ENCODE assay signal across 4 worm cellular contexts in the genomic region with DNA sequence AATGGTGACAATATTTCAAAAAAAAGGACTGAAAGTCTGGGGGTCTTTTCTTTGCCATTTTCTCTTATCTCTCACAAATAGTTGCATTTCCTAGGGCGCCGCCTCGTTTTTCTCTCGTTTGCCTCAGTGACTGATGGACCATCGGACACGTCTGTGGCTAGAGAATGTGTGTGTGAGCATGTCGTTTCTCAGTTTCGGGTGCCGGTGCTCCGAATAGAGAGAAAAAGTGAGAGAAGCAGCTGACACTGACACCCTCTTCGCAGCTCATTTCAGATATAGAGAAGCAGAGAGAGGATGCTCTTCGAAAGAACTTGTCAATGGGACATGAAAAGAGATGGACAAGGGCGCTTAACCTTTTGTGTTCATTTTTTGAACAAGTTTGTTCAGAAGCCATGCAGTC.
TF ChIP-seq lines count a peak whose summit lies in the region.

No protein-coding gene starts in this region.

TF ChIP-seq in whole organism, L1 larva, 84 proteins besides CTCF, POLR2A, EP300 and RAD21 (continued from another document):
- TF ChIP-seq sox-4 (tag; optimal IDR thresholded peaks at IDR 0.05; lab: Kevin White, UChicago) (no peak), fos-1 (tag; optimal IDR thresholded peaks at IDR 0.05; lab: Kevin White, UChicago) (no peak), ztf-11 (tag; optimal IDR thresholded peaks at IDR 0.05; lab: Kevin White, UChicago) (no peak), unc-86 (tag; optimal IDR thresholded peaks at IDR 0.05; lab: Kevin White, UChicago) (no peak), mef-2 (tag; optimal IDR thresholded peaks at IDR 0.05; lab: Kevin White, UChicago) (no peak), nhr-19 (GFP tag; conservative IDR thresholded peaks at IDR 0.05; lab: Robert Waterston, UW) (no peak), lsy-2 (tag; optimal IDR thresholded peaks at IDR 0.05; lab: Kevin White, UChicago) (peak in 1 of 2 experiments; percentile 48), C04F5.9 (tag; optimal IDR thresholded peaks at IDR 0.05; lab: Kevin White, UChicago) (no peak), lin-14 (GFP tag; optimal IDR thresholded peaks at IDR 0.05; lab: Kevin White, UChicago) (peak; percentile 88), nhr-84 (tag; optimal IDR thresholded peaks at IDR 0.05; lab: Kevin White, UChicago) (no peak), ceh-88 (GFP tag; IDR thresholded peaks at IDR 0.05; lab: Robert Waterston, UW) (no peak), snu-23 (GFP tag; optimal IDR thresholded peaks at IDR 0.05; lab: Kevin White, UChicago) (peak; percentile 15), nhr-12 (tag; optimal IDR thresholded peaks at IDR 0.05; lab: Kevin White, UChicago) (no peak), grh-1 (GFP tag; IDR thresholded peaks at IDR 0.05; lab: Robert Waterston, UW) (no peak), isw-1 (GFP tag; IDR thresholded peaks at IDR 0.05; lab: Robert Waterston, UW) (no peak), aly-2 (tag; optimal IDR thresholded peaks at IDR 0.05; lab: Kevin White, UChicago) (no peak), pax-3 (tag; optimal IDR thresholded peaks at IDR 0.05; lab: Kevin White, UChicago) (no peak), nhr-85 (tag; lab: Kevin White, UChicago) (no peak), irx-1 (tag; optimal IDR thresholded peaks at IDR 0.05; lab: Kevin White, UChicago) (no peak), sup-37 (GFP tag; optimal IDR thresholded peaks at IDR 0.05; lab: Kevin White, UChicago) (no peak), unc-98 (GFP tag; IDR thresholded peaks at IDR 0.05; lab: Robert Waterston, UW) (no peak), skn-1 (tag; optimal IDR thresholded peaks at IDR 0.05; lab: Kevin White, UChicago) (no peak), xbp-1 (tag; optimal IDR thresholded peaks at IDR 0.05; lab: Kevin White, UChicago) (no peak), fkh-8 (tag; optimal IDR thresholded peaks at IDR 0.05; lab: Kevin White, UChicago) (no peak), rnt-1 (tag; optimal IDR thresholded peaks at IDR 0.05; lab: Kevin White, UChicago) (peak; percentile 63), jun-1 (tag; optimal IDR thresholded peaks at IDR 0.05; lab: Kevin White, UChicago) (no peak), F16B12.6 (tag; optimal IDR thresholded peaks at IDR 0.05; lab: Kevin White, UChicago) (no peak), zip-4 (GFP tag; optimal IDR thresholded peaks at IDR 0.05; lab: Kevin White, UChicago) (no peak), mep-1 (tag; optimal IDR thresholded peaks at IDR 0.05; lab: Kevin White, UChicago) (no peak), Y116A8C.19 (tag; optimal IDR thresholded peaks at IDR 0.05; lab: Kevin White, UChicago; ENCODE audit: borderline replicate concordance) (no peak), efl-1 (optimal IDR thresholded peaks at IDR 0.05; lab: Kevin White, UChicago) (peak in 1 of 2 experiments; percentile 22), efl-1 (GFP tag; optimal IDR thresholded peaks at IDR 0.05 in 1 of 2; lab: Kevin White, UChicago) (no peak), nhr-28 (tag; optimal IDR thresholded peaks at IDR 0.05; lab: Kevin White, UChicago) (no peak), nhr-90 (tag; optimal IDR thresholded peaks at IDR 0.05; lab: Kevin White, UChicago; ENCODE audit: poor library complexity) (no peak)

TF ChIP-seq in whole organism, L2 larva, 48 proteins besides CTCF, POLR2A, EP300 and RAD21 (continued from another document):
- no peak for TF ChIP-seq aly-2 (tag; optimal IDR thresholded peaks at IDR 0.05; lab: Kevin White, UChicago)
- TF ChIP-seq nhr-25 (tag; optimal IDR thresholded peaks at IDR 0.05; lab: Kevin White, UChicago), result no peak
- no peak for TF ChIP-seq mbf-1 (tag; optimal IDR thresholded peaks at IDR 0.05; lab: Kevin White, UChicago)
- TF ChIP-seq skn-1 (tag; optimal IDR thresholded peaks at IDR 0.05; lab: Kevin White, UChicago), result no peak
- TF ChIP-seq fos-1 (tag; optimal IDR thresholded peaks at IDR 0.05; lab: Kevin White, UChicago), result no peak
- no peak for TF ChIP-seq nhr-237 (tag; optimal IDR thresholded peaks at IDR 0.05; lab: Kevin White, UChicago)
- peak; percentile 18 for TF ChIP-seq F13H6.1 (tag; optimal IDR thresholded peaks at IDR 0.05; lab: Kevin White, UChicago)
- no peak for TF ChIP-seq nhr-6 (tag; optimal IDR thresholded peaks at IDR 0.05; lab: Kevin White, UChicago)
- no peak for TF ChIP-seq alr-1 (tag; optimal IDR thresholded peaks at IDR 0.05; lab: Kevin White, UChicago)
- peak; percentile 48 for TF ChIP-seq nhr-129 (tag; optimal IDR thresholded peaks at IDR 0.05; lab: Kevin White, UChicago)
- no peak for TF ChIP-seq lin-13 (GFP tag; optimal IDR thresholded peaks at IDR 0.05; lab: Kevin White, UChicago)
- no peak for TF ChIP-seq unc-62 (GFP tag; optimal IDR thresholded peaks at IDR 0.05; lab: Kevin White, UChicago)
- TF ChIP-seq peb-1 (tag; optimal IDR thresholded peaks at IDR 0.05; lab: Kevin White, UChicago), result no peak
- TF ChIP-seq sma-9 (GFP tag; optimal IDR thresholded peaks at IDR 0.05; lab: Kevin White, UChicago), result no peak
- no peak for TF ChIP-seq sma-9 (tag; optimal IDR thresholded peaks at IDR 0.05; lab: Kevin White, UChicago)
- no peak for TF ChIP-seq lin-11 (tag; optimal IDR thresholded peaks at IDR 0.05; lab: Kevin White, UChicago)
- no peak for TF ChIP-seq ztf-4 (tag; optimal IDR thresholded peaks at IDR 0.05; lab: Kevin White, UChicago)
- peak; percentile 26 for TF ChIP-seq snpc-4 (tag; optimal IDR thresholded peaks at IDR 0.05; lab: Kevin White, UChicago)
- TF ChIP-seq blmp-1 (tag; optimal IDR thresholded peaks at IDR 0.05; lab: Kevin White, UChicago; ENCODE audit: insufficient read depth), result no peak
- no peak for TF ChIP-seq nhr-21 (tag; optimal IDR thresholded peaks at IDR 0.05; lab: Kevin White, UChicago)
- no peak for TF ChIP-seq crh-2 (tag; optimal IDR thresholded peaks at IDR 0.05; lab: Kevin White, UChicago)
- TF ChIP-seq lin-39 (tag; optimal IDR thresholded peaks at IDR 0.05; lab: Kevin White, UChicago), result no peak
- no peak for TF ChIP-seq ztf-11 (tag; optimal IDR thresholded peaks at IDR 0.05; lab: Kevin White, UChicago)
- no peak for TF ChIP-seq nhr-11 (tag; optimal IDR thresholded peaks at IDR 0.05; lab: Kevin White, UChicago)
- TF ChIP-seq nhr-12 (tag; optimal IDR thresholded peaks at IDR 0.05; lab: Kevin White, UChicago), result no peak
- TF ChIP-seq unc-55 (GFP tag; optimal IDR thresholded peaks at IDR 0.05; lab: Kevin White, UChicago), result no peak
- no peak for TF ChIP-seq sem-4 (tag; optimal IDR thresholded peaks at IDR 0.05; lab: Kevin White, UChicago)
- TF ChIP-seq ceh-16 (tag; optimal IDR thresholded peaks at IDR 0.05; lab: Kevin White, UChicago), result no peak
- no peak for TF ChIP-seq ceh-82 (tag; optimal IDR thresholded peaks at IDR 0.05; lab: Kevin White, UChicago)
- TF ChIP-seq nhr-10 (tag; optimal IDR thresholded peaks at IDR 0.05; lab: Kevin White, UChicago), result no peak
- no peak for TF ChIP-seq ama-1 (optimal IDR thresholded peaks at IDR 0.05; lab: Kevin White, UChicago)
- no peak for TF ChIP-seq mab-5 (tag; optimal IDR thresholded peaks at IDR 0.05; lab: Kevin White, UChicago)
- TF ChIP-seq nhr-23 (tag; optimal IDR thresholded peaks at IDR 0.05; lab: Kevin White, UChicago), result no peak
- no peak for TF ChIP-seq R02D3.7 (tag; optimal IDR thresholded peaks at IDR 0.05; lab: Kevin White, UChicago)

TF ChIP-seq in whole organism, L4 larva, 104 proteins besides CTCF, POLR2A, EP300 and RAD21 (continued from another document):
- TF ChIP-seq unc-62 (GFP tag; optimal IDR thresholded peaks at IDR 0.05 in 1 of 2; lab: Kevin White, UChicago) (peak in 1 of 2 experiments; percentile 78), unc-62 (tag; optimal IDR thresholded peaks at IDR 0.05; lab: Kevin White, UChicago) (no peak), nhr-11 (tag; optimal IDR thresholded peaks at IDR 0.05; lab: Kevin White, UChicago) (peak; percentile 31), madf-9 (GFP tag; conservative IDR thresholded peaks at IDR 0.05; lab: Robert Waterston, UW) (no peak)

TF ChIP-seq in whole organism, late embryonic, 69 proteins besides CTCF, POLR2A, EP300 and RAD21 (continued from another document):
- TF ChIP-seq dmd-4 (tag; optimal IDR thresholded peaks at IDR 0.05; lab: Kevin White, UChicago; ENCODE audit: borderline replicate concordance), result no peak
- peak; percentile 46 for TF ChIP-seq unc-55 (GFP tag; optimal IDR thresholded peaks at IDR 0.05; lab: Kevin White, UChicago)
- no peak for TF ChIP-seq odd-2 (tag; optimal IDR thresholded peaks at IDR 0.05; lab: Kevin White, UChicago)
- no peak for TF ChIP-seq lin-11 (tag; optimal IDR thresholded peaks at IDR 0.05; lab: Kevin White, UChicago)
- no peak for TF ChIP-seq ceh-34 (tag; optimal IDR thresholded peaks at IDR 0.05; lab: Kevin White, UChicago)
- no peak for TF ChIP-seq fkh-10 (GFP tag; optimal IDR thresholded peaks at IDR 0.05; lab: Kevin White, UChicago)
- TF ChIP-seq sox-4 (tag; optimal IDR thresholded peaks at IDR 0.05; lab: Kevin White, UChicago), result no peak
- TF ChIP-seq K09A11.1 (tag; optimal IDR thresholded peaks at IDR 0.05; lab: Kevin White, UChicago; ENCODE audit: insufficient read depth), result no peak
